Fruit fly (Drosophila melanogaster) whole organism, embryonic: ENCODE measurements around the gene CG14795.

Source experiments
- ATbp ChIP-seq: fragments of 200-800 bp; sonication (Bioruptor generic); optimal IDR thresholded peaks from 2 replicates; lab custom pipeline; 2017; ENCODE audit warnings: missing biosample characterization, mild to moderate bottlenecking, missing genetic modification characterization, missing genetic modification reagents
- B-H2 ChIP-seq: fragments of 200-800 bp; sonication (Bioruptor generic); optimal IDR thresholded peaks from 2 replicates; lab custom pipeline; 2018; ENCODE audit warnings: missing biosample characterization, mild to moderate bottlenecking, missing genetic modification characterization
- CG10267 ChIP-seq: fragments of 200-800 bp; sonication (Bioruptor generic); optimal IDR thresholded peaks from 2 replicates; lab custom pipeline; 2018; ENCODE audit warnings: missing biosample characterization, mild to moderate bottlenecking, missing genetic modification characterization, moderate library complexity
- CG10321 ChIP-seq: fragments of 200-800 bp; sonication (Bioruptor generic); IDR thresholded peaks from 2 replicates; pipeline ENCODE4 v1.3.6; 2022; ENCODE audit warnings: missing biosample characterization, missing genetic modification characterization
- CG11093 ChIP-seq: fragments of 200-800 bp; sonication (Bioruptor generic); IDR thresholded peaks from 3 replicates; pipeline ENCODE4 v1.3.6; 2022; ENCODE audit warnings: missing biosample characterization, missing genetic modification characterization
- CG12071 ChIP-seq: fragments of 200-800 bp; sonication (Bioruptor generic); optimal IDR thresholded peaks from 3 replicates; lab custom pipeline; 2018; ENCODE audit warnings: missing biosample characterization, mild to moderate bottlenecking, missing genetic modification characterization
- CG12744 ChIP-seq: fragments of 200-800 bp; sonication (Bioruptor generic); optimal IDR thresholded peaks from 2 replicates; lab custom pipeline; 2016; ENCODE audit warnings: missing biosample characterization, missing genetic modification characterization
- CG13424 ChIP-seq: fragments of 200-800 bp; sonication (Bioruptor generic); optimal IDR thresholded peaks from 2 replicates; lab custom pipeline; 2019; ENCODE audit warnings: missing biosample characterization, mild to moderate bottlenecking, missing genetic modification characterization, moderate library complexity
- CG14441 ChIP-seq: fragments of 200-800 bp; sonication (Bioruptor generic); IDR thresholded peaks from 2 replicates; pipeline ENCODE4 v1.3.6; 2022; ENCODE audit warnings: missing biosample characterization, missing genetic modification characterization
- CG14860 ChIP-seq: fragments of 200-800 bp; sonication (Bioruptor generic); IDR thresholded peaks from 3 replicates; pipeline ENCODE4 v1.3.6; 2022; ENCODE audit warnings: missing biosample characterization, missing genetic modification characterization; ENCODE audit not compliant: partially characterized antibody
- CG15601 ChIP-seq: fragments of 200-800 bp; sonication (Bioruptor generic); optimal IDR thresholded peaks from 3 replicates; lab custom pipeline; 2019; ENCODE audit warnings: missing biosample characterization, mild to moderate bottlenecking, missing genetic modification characterization, moderate library complexity
- CG17568 ChIP-seq: fragments of 200-800 bp; sonication (Bioruptor generic); optimal IDR thresholded peaks from 2 replicates; lab custom pipeline; 2018; ENCODE audit warnings: missing biosample characterization, mild to moderate bottlenecking, missing genetic modification characterization, moderate library complexity
- CG17829 ChIP-seq: fragments of 200-800 bp; optimal IDR thresholded peaks from 2 replicates; lab custom pipeline; 2019; ENCODE audit warnings: missing biosample characterization, mild to moderate bottlenecking, missing genetic modification characterization, moderate library complexity
- CG1832 ChIP-seq: fragments of 200-800 bp; sonication (Bioruptor generic); optimal IDR thresholded peaks from 2 replicates; lab custom pipeline; 2017; ENCODE audit warnings: missing biosample characterization, mild to moderate bottlenecking, missing genetic modification characterization, inconsistent platforms
- CG30403 ChIP-seq: fragments of 200-800 bp; sonication (Bioruptor generic); optimal IDR thresholded peaks from 3 replicates; lab custom pipeline; 2016; ENCODE audit warnings: missing biosample characterization, missing genetic modification characterization
- CG31388 ChIP-seq: fragments of 200-800 bp; sonication (Bioruptor generic); optimal IDR thresholded peaks from 2 replicates; lab custom pipeline; 2016; ENCODE audit warnings: missing biosample characterization, missing genetic modification characterization
- CG32532 ChIP-seq: fragments of 200-800 bp; sonication (Bioruptor generic); IDR thresholded peaks from 2 replicates; pipeline ENCODE4 v1.3.6; 2022; ENCODE audit warnings: missing biosample characterization, missing genetic modification characterization
- CG34422 ChIP-seq: fragments of 200-800 bp; sonication (Bioruptor generic); IDR thresholded peaks from 3 replicates; pipeline ENCODE4 v1.3.6; 2022; ENCODE audit warnings: missing biosample characterization, missing genetic modification characterization
- CG4282 ChIP-seq: fragments of 200-800 bp; sonication (Bioruptor generic); optimal IDR thresholded peaks from 2 replicates; lab custom pipeline; 2016; ENCODE audit warnings: missing biosample characterization, missing genetic modification characterization
- CG43689 ChIP-seq: fragments of 200-800 bp; sonication (Bioruptor generic); IDR thresholded peaks from 2 replicates; pipeline ENCODE4 v1.3.6; 2022; ENCODE audit warnings: missing biosample characterization, missing genetic modification characterization
- CG6683 ChIP-seq: fragments of 200-800 bp; sonication (Bioruptor generic); optimal IDR thresholded peaks from 2 replicates; lab custom pipeline; 2017; ENCODE audit warnings: missing biosample characterization, mild to moderate bottlenecking, missing genetic modification characterization, missing genetic modification reagents
- CG7786 ChIP-seq: fragments of 200-800 bp; sonication (Bioruptor generic); optimal IDR thresholded peaks from 2 replicates; lab custom pipeline; 2016; ENCODE audit warnings: missing biosample characterization, missing genetic modification characterization
- CG7928 ChIP-seq: fragments of 200-800 bp; sonication (Bioruptor generic); optimal IDR thresholded peaks from 2 replicates; lab custom pipeline; 2017; ENCODE audit warnings: missing biosample characterization, mild to moderate bottlenecking, missing genetic modification characterization
- CG8290 ChIP-seq, 3 experiments: fragments of 200-800 bp; sonication (Bioruptor generic); optimal IDR thresholded peaks; 2 replicates each; lab custom pipeline; 2016 to 2019; ENCODE audit warnings: missing biosample characterization in 3 of 3, missing genetic modification characterization in 3 of 3, mild to moderate bottlenecking in 2 of 3, moderate library complexity in 1 of 3
- CG9727 ChIP-seq: fragments of 200-800 bp; sonication (Bioruptor generic); optimal IDR thresholded peaks from 3 replicates; lab custom pipeline; 2017; ENCODE audit warnings: missing biosample characterization, mild to moderate bottlenecking, missing genetic modification characterization
- Camta ChIP-seq: fragments of 200-800 bp; sonication (Bioruptor generic); optimal IDR thresholded peaks from 2 replicates; lab custom pipeline; 2016; ENCODE audit warnings: missing biosample characterization, missing genetic modification characterization
- Drgx ChIP-seq: fragments of 200-800 bp; sonication (Bioruptor generic); IDR thresholded peaks from 2 replicates; pipeline ENCODE4 v1.3.6; 2022; ENCODE audit warnings: missing biosample characterization, missing genetic modification characterization
- Ets97D ChIP-seq: fragments of 200-800 bp; sonication (Bioruptor generic); optimal IDR thresholded peaks from 3 replicates; lab custom pipeline; 2016; ENCODE audit warnings: missing biosample characterization, missing genetic modification characterization
- Fer3 ChIP-seq: fragments of 200-800 bp; sonication (Bioruptor generic); optimal IDR thresholded peaks from 2 replicates; lab custom pipeline; 2018; ENCODE audit warnings: missing biosample characterization, mild to moderate bottlenecking, missing genetic modification characterization, moderate library complexity
- Gsc ChIP-seq: fragments of 200-800 bp; sonication (Bioruptor generic); IDR thresholded peaks from 2 replicates; pipeline ENCODE4 v1.3.6; 2022; ENCODE audit warnings: missing biosample characterization, missing genetic modification characterization
- HLH3B ChIP-seq: fragments of 200-800 bp; sonication (Bioruptor generic); IDR thresholded peaks from 2 replicates; pipeline ENCODE4 v1.3.6; 2022; ENCODE audit warnings: missing biosample characterization, missing genetic modification characterization
- Meics ChIP-seq: fragments of 200-800 bp; sonication (Bioruptor generic); optimal IDR thresholded peaks from 2 replicates; lab custom pipeline; 2017; ENCODE audit warnings: missing biosample characterization, mild to moderate bottlenecking, missing genetic modification characterization
- Mrtf ChIP-seq: fragments of 200-800 bp; sonication (Bioruptor generic); IDR thresholded peaks from 3 replicates; pipeline ENCODE4 v1.3.6; 2022; ENCODE audit warnings: missing biosample characterization, missing genetic modification characterization
- Nf-YB ChIP-seq: fragments of 200-800 bp; sonication (Bioruptor generic); optimal IDR thresholded peaks from 3 replicates; lab custom pipeline; 2019; ENCODE audit warnings: missing biosample characterization, mild to moderate bottlenecking, missing genetic modification characterization, moderate library complexity
- Oli ChIP-seq: fragments of 200-800 bp; sonication (Bioruptor generic); optimal IDR thresholded peaks from 2 replicates; lab custom pipeline; 2018; ENCODE audit warnings: missing biosample characterization, mild to moderate bottlenecking, missing genetic modification characterization, moderate library complexity
- ci ChIP-seq: fragments of 200-800 bp; sonication (Bioruptor generic); IDR thresholded peaks from 3 replicates; pipeline ENCODE4 v1.3.6; 2022; ENCODE audit warnings: missing biosample characterization, missing genetic modification characterization
- corto ChIP-seq: fragments of 200-800 bp; sonication (Bioruptor generic); optimal IDR thresholded peaks from 2 replicates; lab custom pipeline; 2016; ENCODE audit warnings: missing biosample characterization, mild to moderate bottlenecking, missing genetic modification characterization, moderate library complexity
- da ChIP-seq: fragments of 200-800 bp; sonication (Bioruptor generic); optimal IDR thresholded peaks from 2 replicates; lab custom pipeline; 2016; ENCODE audit warnings: missing biosample characterization, missing genetic modification characterization
- fd96Cb ChIP-seq: fragments of 200-800 bp; sonication (Bioruptor generic); optimal IDR thresholded peaks from 2 replicates; lab custom pipeline; 2018; ENCODE audit warnings: missing biosample characterization, mild to moderate bottlenecking, missing genetic modification characterization, moderate library complexity
- fu2 ChIP-seq: fragments of 200-800 bp; sonication (Bioruptor generic); optimal IDR thresholded peaks from 2 replicates; lab custom pipeline; 2016; ENCODE audit warnings: missing biosample characterization, missing genetic modification characterization
- ham ChIP-seq: fragments of 200-800 bp; sonication (Bioruptor generic); IDR thresholded peaks from 2 replicates; pipeline ENCODE4 v1.3.6; 2022; ENCODE audit warnings: missing biosample characterization, missing genetic modification characterization
- hth ChIP-seq: fragments of >200 bp; optimal IDR thresholded peaks from 2 replicates; lab custom pipeline; 2017; ENCODE audit warnings: inconsistent platforms
- ind ChIP-seq: fragments of 200-800 bp; sonication (Bioruptor generic); optimal IDR thresholded peaks from 3 replicates; lab custom pipeline; 2016; ENCODE audit warnings: missing biosample characterization, missing genetic modification characterization
- kni ChIP-seq: fragments of 200-800 bp; sonication (Bioruptor generic); optimal IDR thresholded peaks from 3 replicates; lab custom pipeline; 2017; ENCODE audit warnings: mild to moderate bottlenecking, missing biosample characterization, missing genetic modification reagents, missing genetic modification characterization
- ranshi ChIP-seq: fragments of 200-800 bp; sonication (Bioruptor generic); IDR thresholded peaks from 2 replicates; pipeline ENCODE4 v1.3.6; 2022; ENCODE audit warnings: missing biosample characterization, missing genetic modification characterization
- sd ChIP-seq: fragments of 200-800 bp; sonication (Bioruptor generic); optimal IDR thresholded peaks from 3 replicates; lab custom pipeline; 2018; ENCODE audit warnings: missing biosample characterization, mild to moderate bottlenecking, missing genetic modification characterization, moderate library complexity
- sug ChIP-seq: fragments of 200-800 bp; optimal IDR thresholded peaks from 2 replicates; lab custom pipeline; 2019; ENCODE audit warnings: missing biosample characterization, mild to moderate bottlenecking, missing genetic modification characterization, moderate library complexity
- trem ChIP-seq: fragments of 200-800 bp; optimal IDR thresholded peaks from 3 replicates; lab custom pipeline; 2019; ENCODE audit warnings: missing biosample characterization, mild to moderate bottlenecking, missing genetic modification characterization, moderate library complexity
- vnd ChIP-seq: fragments of 200-800 bp; sonication (Bioruptor generic); IDR thresholded peaks from 3 replicates; pipeline ENCODE4 v1.3.6; 2022; ENCODE audit warnings: missing biosample characterization, missing genetic modification characterization; ENCODE audit not compliant: partially characterized antibody
- wdn ChIP-seq: fragments of 200-800 bp; sonication (Bioruptor generic); IDR thresholded peaks from 2 replicates; pipeline ENCODE4 v1.3.6; 2022; ENCODE audit warnings: missing biosample characterization, missing genetic modification characterization

Gene CG14795

dm6 chrX:1470562-1470961 lies 42.0 kb downstream of the CG14795 start, which contains the start of gene pck (continued):
- TF ChIP-seq B-H2 (GFP tag; lab: Kevin White, UChicago) (no peak), CG10267 (peak; percentile 77), hth (lab: Kevin White, UChicago) (no peak), Ets97D (peak; percentile 45), Drgx (GFP tag; lab: Robert Waterston, UW) (peak; percentile 27; the same call in 1 of the 2 replicates), Fer3 (tag; lab: Kevin White, UChicago) (peak; percentile 40), CG9727 (peak; percentile 69), CG43689 (GFP tag; lab: Robert Waterston, UW) (no peak), HLH3B (GFP tag; lab: Robert Waterston, UW) (peak; percentile 35; the same call in 1 of the 2 replicates), vnd (0 out of 3 replicates have a peak, but pooled peaks have one; percentile 30), CG1832 (GFP tag; lab: Kevin White, UChicago) (no peak), Nf-YB (peak; percentile 19), CG7928 (GFP tag; lab: Kevin White, UChicago) (peak; percentile 8), CG30403 (GFP tag; lab: Kevin White, UChicago) (peak; percentile 79), CG31388 (GFP tag; lab: Kevin White, UChicago) (peak; percentile 23), CG12071 (GFP tag; lab: Kevin White, UChicago) (no peak), ranshi (GFP tag; lab: Robert Waterston, UW) (peak; percentile 58), fu2 (GFP tag; lab: Kevin White, UChicago) (peak; percentile 44), CG14441 (GFP tag; lab: Robert Waterston, UW) (peak; percentile 61), CG17568 (GFP tag; lab: Kevin White, UChicago) (no peak), wdn (GFP tag; lab: Robert Waterston, UW) (no peak), CG12744 (GFP tag; lab: Kevin White, UChicago) (peak; percentile 67), Gsc (no peak), Mrtf (GFP tag; lab: Robert Waterston, UW) (0 out of 3 replicates have a peak, but pooled peaks have one; percentile 10), corto (GFP tag; lab: Kevin White, UChicago) (no peak), ATbp (GFP tag; lab: Kevin White, UChicago) (peak; percentile 37), CG7786 (GFP tag; lab: Kevin White, UChicago) (peak; percentile 65), CG14860 (peak; percentile 24; the same call in 1 of the 3 replicates), CG34422 (GFP tag; lab: Robert Waterston, UW) (peak; percentile 70; the same call in 2 of the 3 replicates), CG4282 (GFP tag; lab: Kevin White, UChicago) (no peak), ci (GFP tag; lab: Robert Waterston, UW) (peak; percentile 86), CG10321 (GFP tag; lab: Robert Waterston, UW) (no peak), CG11093 (GFP tag; lab: Robert Waterston, UW) (no peak), Camta (GFP tag; lab: Kevin White, UChicago) (peak; percentile 69), Oli (tag; lab: Kevin White, UChicago) (no peak), da (GFP tag; lab: Kevin White, UChicago) (no peak), CG8290 (GFP tag; optimal IDR thresholded peaks at IDR 0.05; lab: Kevin White, UChicago) (peak; percentile 55), CG8290 (tag; optimal IDR thresholded peaks at IDR 0.05; lab: Kevin White, UChicago) (peak in 1 of 2 experiments; percentile 57), sd (tag; lab: Kevin White, UChicago) (peak; percentile 56), CG32532 (GFP tag; lab: Robert Waterston, UW) (peak; percentile 67), fd96Cb (tag; lab: Kevin White, UChicago) (peak; percentile 20), Meics (GFP tag; lab: Kevin White, UChicago) (peak; percentile 34), trem (tag; lab: Kevin White, UChicago) (peak; percentile 77), CG6683 (GFP tag; lab: Kevin White, UChicago) (no peak), CG13424 (tag; lab: Kevin White, UChicago) (peak; percentile 51), ind (GFP tag; lab: Kevin White, UChicago) (peak; percentile 74), sug (tag; lab: Kevin White, UChicago) (peak; percentile 40), kni (GFP tag; lab: Kevin White, UChicago) (no peak), CG15601 (tag; lab: Kevin White, UChicago) (peak; percentile 51), ham (GFP tag; lab: Robert Waterston, UW) (no peak), CG17829 (peak; percentile 67)
